Fruit fly (Drosophila melanogaster): ENCODE data around the gene Sarm.

The Sarm gene

DNA sequence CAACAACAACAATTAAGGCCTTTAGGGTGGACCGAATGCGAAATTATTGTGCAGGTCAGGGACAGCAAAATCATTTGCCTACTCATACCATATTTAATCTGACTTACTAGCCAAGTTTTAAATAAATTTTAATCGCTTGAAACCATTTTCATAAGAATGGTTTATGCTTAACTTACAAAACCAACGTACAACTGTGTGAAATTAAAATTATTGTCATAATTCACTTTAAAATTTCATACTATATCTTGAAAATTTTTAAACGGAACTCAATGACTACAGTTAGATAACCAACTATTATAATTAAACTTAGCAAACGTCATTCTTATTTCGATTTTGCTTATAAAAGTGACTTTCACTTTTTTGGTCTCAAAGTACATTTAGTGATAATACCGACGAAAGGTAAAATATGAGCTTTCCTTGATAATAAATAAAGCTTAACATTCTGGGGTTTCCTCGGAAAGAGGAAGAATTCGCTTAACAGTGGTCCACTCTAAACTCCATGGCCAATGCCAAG lies 6.9 kb upstream of the Sarm start (continued):
- TF ChIP-seq Fer2 (tag; optimal IDR thresholded peaks at IDR 0.05) (no peak), E2f2 (GFP tag; IDR thresholded peaks at IDR 0.05) (0 out of 2 replicates have a peak, but pooled peaks have one; percentile 8), kay (GFP tag; optimal IDR thresholded peaks at IDR 0.05) (no peak), CG3726 (GFP tag; IDR thresholded peaks at IDR 0.05) (no peak)

DNA sequence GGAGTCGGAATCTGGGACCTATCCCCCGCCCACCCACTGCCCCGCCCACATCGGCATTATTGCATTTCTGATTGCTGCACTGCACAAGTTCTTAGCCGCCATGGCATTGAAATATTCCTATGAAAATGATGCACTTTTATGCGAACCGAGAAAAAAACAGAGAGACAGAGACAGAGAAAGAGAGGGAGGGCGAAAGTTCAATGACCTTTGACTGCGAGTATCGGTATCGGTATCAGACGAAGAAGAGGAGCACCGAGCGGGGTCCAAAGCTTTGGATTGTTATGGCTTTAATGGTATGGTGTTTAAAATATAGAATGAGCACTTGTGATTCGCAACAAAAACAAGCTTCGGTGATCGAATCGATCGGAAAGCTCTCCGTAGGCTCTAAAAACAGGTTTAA lies 6.3 kb upstream of the Sarm start:
- TF ChIP-seq ato (GFP tag; IDR thresholded peaks at IDR 0.05; ENCODE audit: partially characterized antibody) (no peak), Hmr (GFP tag; optimal IDR thresholded peaks at IDR 0.05) (no peak), bsh (GFP tag; optimal IDR thresholded peaks at IDR 0.05) (no peak), en (GFP tag; optimal IDR thresholded peaks at IDR 0.05) (no peak), knrl (GFP tag; IDR thresholded peaks at IDR 0.05; ENCODE audit: partially characterized antibody) (no peak), Hey (tag; optimal IDR thresholded peaks at IDR 0.05) (no peak), Hr78 (GFP tag; optimal IDR thresholded peaks at IDR 0.05) (peak in 1 of 2 experiments; percentile 37), ci (GFP tag; IDR thresholded peaks at IDR 0.05) (0 out of 3 replicates have a peak, but pooled peaks have one; percentile 24), Hr51 (GFP tag; optimal IDR thresholded peaks at IDR 0.05) (no peak), Oaz (GFP tag; IDR thresholded peaks at IDR 0.05) (no peak), hb (GFP tag; IDR thresholded peaks at IDR 0.05; ENCODE audit: partially characterized antibody) (0 out of 3 replicates have a peak, but pooled peaks have one; percentile 13), CrebB (tag; optimal IDR thresholded peaks at IDR 0.05) (no peak), Scr (GFP tag; IDR thresholded peaks at IDR 0.05; ENCODE audit: partially characterized antibody) (peak; percentile 15; the same call in 1 of the 2 replicates), Asciz (GFP tag; optimal IDR thresholded peaks at IDR 0.05) (no peak), luna (GFP tag; optimal IDR thresholded peaks at IDR 0.05) (no peak), grau (tag; optimal IDR thresholded peaks at IDR 0.05) (no peak), eyg (GFP tag; optimal IDR thresholded peaks at IDR 0.05) (no peak), dati (GFP tag; IDR thresholded peaks at IDR 0.05) (no peak), CG2202 (tag; optimal IDR thresholded peaks at IDR 0.05) (no peak), CG12769 (tag; optimal IDR thresholded peaks at IDR 0.05) (peak; percentile 32), chinmo (GFP tag; IDR thresholded peaks at IDR 0.05; ENCODE audit: partially characterized antibody) (peak; percentile 70; the same call in 1 of the 4 replicates), CG6689 (GFP tag; IDR thresholded peaks at IDR 0.05) (no peak), dimm (GFP tag; IDR thresholded peaks at IDR 0.05) (no peak), CG11247 (GFP tag; IDR thresholded peaks at IDR 0.05) (no peak), CG18476 (GFP tag; optimal IDR thresholded peaks at IDR 0.05) (no peak), Six4 (GFP tag; optimal IDR thresholded peaks at IDR 0.05) (no peak), inv (GFP tag; IDR thresholded peaks at IDR 0.05; ENCODE audit: partially characterized antibody) (no peak), esg (GFP tag; conservative IDR thresholded peaks at IDR 0.05) (no peak), ttk (GFP tag; IDR thresholded peaks at IDR 0.05) (no peak), pb (GFP tag; optimal IDR thresholded peaks at IDR 0.05) (no peak), CG10543 (GFP tag; optimal IDR thresholded peaks at IDR 0.05) (no peak), CG12942 (GFP tag; optimal IDR thresholded peaks at IDR 0.05) (no peak), CG31441 (GFP tag; IDR thresholded peaks at IDR 0.05) (no peak), nau (GFP tag; optimal IDR thresholded peaks at IDR 0.05) (no peak), CTCF (GFP tag; optimal IDR thresholded peaks at IDR 0.05) (no peak), corto (GFP tag; optimal IDR thresholded peaks at IDR 0.05) (no peak), Abd-B (GFP tag; optimal IDR thresholded peaks at IDR 0.05) (no peak), CG7786 (GFP tag; optimal IDR thresholded peaks at IDR 0.05) (no peak), CG8924 (tag; optimal IDR thresholded peaks at IDR 0.05) (no peak), Ada2b (GFP tag; IDR thresholded peaks at IDR 0.05) (no peak), HLHmδ (GFP tag; optimal IDR thresholded peaks at IDR 0.05) (no peak), jigr1 (GFP tag; IDR thresholded peaks at IDR 0.05) (no peak)

All from whole organism, embryonic.